Worm (Caenorhabditis elegans) whole organism, late embryonic: ENCODE measurements around the gene ugt-19.

Experiments used
- C08G9.2 ChIP-seq: sonication (generic microtip); optimal IDR thresholded peaks from 2 replicates; lab custom pipeline; 2016; ENCODE audit warnings: mild to moderate bottlenecking, missing genetic modification characterization, moderate library complexity, missing compliant biosample characterization
- F13H6.1 ChIP-seq: sonication (generic microtip); optimal IDR thresholded peaks from 2 replicates; lab custom pipeline; 2016; ENCODE audit warnings: missing genetic modification characterization, missing compliant biosample characterization
- K09A11.1 ChIP-seq: sonication (generic microtip); optimal IDR thresholded peaks from 2 replicates; lab custom pipeline; 2017; ENCODE audit warnings: antibody characterized with exemption, mild to moderate bottlenecking, missing genetic modification characterization, missing compliant biosample characterization; ENCODE audit not compliant: insufficient read depth
- T23F11.4 ChIP-seq: fragments of 200-800 bp; sonication (Bioruptor generic); optimal IDR thresholded peaks from 2 replicates; lab custom pipeline; 2018; ENCODE audit warnings: mild to moderate bottlenecking, missing genetic modification characterization, missing compliant biosample characterization
- ceh-14 ChIP-seq: sonication (generic microtip); optimal IDR thresholded peaks from 2 replicates; lab custom pipeline; 2016; ENCODE audit warnings: missing genotype, missing genetic modification characterization, missing compliant biosample characterization
- ceh-18 ChIP-seq: sonication (generic microtip); optimal IDR thresholded peaks from 2 replicates; lab custom pipeline; 2016; ENCODE audit warnings: missing genetic modification characterization, missing compliant biosample characterization
- ceh-19 ChIP-seq: fragments of 200-800 bp; sonication (Bioruptor generic); optimal IDR thresholded peaks from 2 replicates; lab custom pipeline; 2018; ENCODE audit warnings: mild to moderate bottlenecking, missing genetic modification characterization, missing compliant biosample characterization
- ceh-2 ChIP-seq: sonication (generic microtip); optimal IDR thresholded peaks from 2 replicates; lab custom pipeline; 2016; ENCODE audit warnings: missing genotype, missing genetic modification characterization, missing compliant biosample characterization
- ceh-22 ChIP-seq: sonication (generic microtip); optimal IDR thresholded peaks from 2 replicates; lab custom pipeline; 2017; ENCODE audit warnings: missing biosample characterization, missing genetic modification characterization
- ceh-31 ChIP-seq: sonication (generic microtip); optimal IDR thresholded peaks from 2 replicates; lab custom pipeline; 2016; ENCODE audit warnings: missing genetic modification characterization, missing compliant biosample characterization
- ceh-34 ChIP-seq: sonication (generic microtip); optimal IDR thresholded peaks from 2 replicates; lab custom pipeline; 2016; ENCODE audit warnings: mild to moderate bottlenecking, missing genetic modification characterization, missing compliant biosample characterization
- ceh-48 ChIP-seq: sonication (generic microtip); optimal IDR thresholded peaks from 2 replicates; lab custom pipeline; 2016; ENCODE audit warnings: missing genetic modification characterization, inconsistent platforms, missing compliant biosample characterization
- ceh-9 ChIP-seq: sonication (generic microtip); optimal IDR thresholded peaks from 2 replicates; lab custom pipeline; 2016; ENCODE audit warnings: mild to moderate bottlenecking, missing genetic modification characterization, inconsistent platforms, missing compliant biosample characterization
- dmd-4 ChIP-seq: sonication (generic microtip); optimal IDR thresholded peaks from 2 replicates; lab custom pipeline; 2016; ENCODE audit warnings: borderline replicate concordance, missing genetic modification characterization, missing compliant biosample characterization
- dve-1 ChIP-seq: sonication (generic microtip); optimal IDR thresholded peaks from 2 replicates; lab custom pipeline; 2017; ENCODE audit warnings: antibody characterized with exemption, mild to moderate bottlenecking, missing genetic modification characterization, missing compliant biosample characterization
- elt-2 ChIP-seq: sonication (generic microtip); optimal IDR thresholded peaks from 2 replicates; lab custom pipeline; 2016; ENCODE audit warnings: missing genetic modification reagents, missing genetic modification characterization, missing compliant biosample characterization
- ets-4 ChIP-seq: sonication (generic microtip); optimal IDR thresholded peaks from 2 replicates; lab custom pipeline; 2016; ENCODE audit warnings: missing genetic modification characterization, missing compliant biosample characterization
- eyg-1 ChIP-seq: sonication (generic microtip); optimal IDR thresholded peaks from 2 replicates; lab custom pipeline; 2016; ENCODE audit warnings: missing genotype, missing genetic modification characterization, missing compliant biosample characterization
- fax-1 ChIP-seq: sonication (generic microtip); optimal IDR thresholded peaks from 2 replicates; lab custom pipeline; 2016; ENCODE audit warnings: missing genotype, missing genetic modification characterization, missing compliant biosample characterization
- fkh-10 ChIP-seq: fragments of 150-350 bp; optimal IDR thresholded peaks from 2 replicates; lab custom pipeline; 2014; ENCODE audit warnings: missing biosample characterization, missing genetic modification reagents, missing genetic modification characterization
- hlh-13 ChIP-seq: fragments of 200-800 bp; sonication (Bioruptor generic); optimal IDR thresholded peaks from 2 replicates; lab custom pipeline; 2018; ENCODE audit warnings: mild to moderate bottlenecking, missing genetic modification characterization, missing compliant biosample characterization
- hlh-15 ChIP-seq: sonication (generic microtip); optimal IDR thresholded peaks from 2 replicates; lab custom pipeline; 2016; ENCODE audit warnings: missing genetic modification characterization, missing compliant biosample characterization
- hlh-30 ChIP-seq: sonication (generic microtip); optimal IDR thresholded peaks from 2 replicates; lab custom pipeline; 2017; ENCODE audit warnings: antibody characterized with exemption, missing genetic modification characterization, missing compliant biosample characterization; ENCODE audit not compliant: insufficient read depth
- lin-11 ChIP-seq: fragments of 200-800 bp; sonication (Bioruptor generic); optimal IDR thresholded peaks from 2 replicates; lab custom pipeline; 2018; ENCODE audit warnings: mild to moderate bottlenecking, missing genetic modification characterization, missing compliant biosample characterization
- madf-2 ChIP-seq: sonication (generic microtip); optimal IDR thresholded peaks from 2 replicates; lab custom pipeline; 2017; ENCODE audit warnings: missing genetic modification characterization, missing compliant biosample characterization
- nfya-1 ChIP-seq: sonication (generic microtip); optimal IDR thresholded peaks from 2 replicates; lab custom pipeline; 2017; ENCODE audit warnings: missing genetic modification characterization, mild to moderate bottlenecking, missing compliant biosample characterization, antibody characterized with exemption, moderate library complexity
- npax-4 ChIP-seq: sonication (generic microtip); optimal IDR thresholded peaks from 2 replicates; lab custom pipeline; 2016; ENCODE audit warnings: missing genetic modification characterization, missing compliant biosample characterization
- pat-9 ChIP-seq: fragments of 200-800 bp; sonication (Bioruptor generic); optimal IDR thresholded peaks from 2 replicates; lab custom pipeline; 2018; ENCODE audit warnings: mild to moderate bottlenecking, missing genetic modification characterization, moderate library complexity, missing compliant biosample characterization
- pax-1 ChIP-seq: fragments of 150-350 bp; optimal IDR thresholded peaks from 2 replicates; lab custom pipeline; 2014; ENCODE audit warnings: missing biosample characterization, missing genetic modification characterization
- pha-2 ChIP-seq: sonication (generic microtip); optimal IDR thresholded peaks from 2 replicates; lab custom pipeline; 2017; ENCODE audit warnings: mild to moderate bottlenecking, missing genetic modification characterization, missing compliant biosample characterization
- pros-1 ChIP-seq: fragments of 150-350 bp; optimal IDR thresholded peaks from 2 replicates; lab custom pipeline; 2014; ENCODE audit warnings: missing biosample characterization, missing genetic modification reagents, missing genetic modification characterization
- ref-2 ChIP-seq: sonication (generic microtip); optimal IDR thresholded peaks from 2 replicates; lab custom pipeline; 2016; ENCODE audit warnings: missing genetic modification characterization, missing compliant biosample characterization
- rnt-1 ChIP-seq: sonication (generic microtip); optimal IDR thresholded peaks from 2 replicates; lab custom pipeline; 2016; ENCODE audit warnings: missing genetic modification characterization, missing compliant biosample characterization
- sdc-2 ChIP-seq: sonication (generic microtip); optimal IDR thresholded peaks from 2 replicates; lab custom pipeline; 2016; ENCODE audit warnings: missing genotype, missing genetic modification characterization, missing compliant biosample characterization
- sox-2 ChIP-seq: fragments of 200-800 bp; sonication (Bioruptor generic); IDR thresholded peaks from 2 replicates; pipeline ENCODE4 v1.3.6; 2022; ENCODE audit warnings: missing genetic modification reagents, missing genetic modification characterization, missing compliant biosample characterization
- syd-9 ChIP-seq: sonication (generic microtip); optimal IDR thresholded peaks from 2 replicates; lab custom pipeline; 2016; ENCODE audit warnings: mild to moderate bottlenecking, missing genetic modification characterization, moderate library complexity, missing compliant biosample characterization
- tbx-2 ChIP-seq: sonication (generic microtip); optimal IDR thresholded peaks from 2 replicates; lab custom pipeline; 2016; ENCODE audit warnings: missing genetic modification characterization, missing compliant biosample characterization
- ttx-3 ChIP-seq: sonication (generic microtip); optimal IDR thresholded peaks from 2 replicates; lab custom pipeline; 2016; ENCODE audit warnings: missing genetic modification reagents, missing genetic modification characterization, missing compliant biosample characterization
- unc-42 ChIP-seq: sonication (generic microtip); optimal IDR thresholded peaks from 2 replicates; lab custom pipeline; 2016; ENCODE audit warnings: missing genotype, missing genetic modification characterization, missing compliant biosample characterization

ugt-19 gene

DNA sequence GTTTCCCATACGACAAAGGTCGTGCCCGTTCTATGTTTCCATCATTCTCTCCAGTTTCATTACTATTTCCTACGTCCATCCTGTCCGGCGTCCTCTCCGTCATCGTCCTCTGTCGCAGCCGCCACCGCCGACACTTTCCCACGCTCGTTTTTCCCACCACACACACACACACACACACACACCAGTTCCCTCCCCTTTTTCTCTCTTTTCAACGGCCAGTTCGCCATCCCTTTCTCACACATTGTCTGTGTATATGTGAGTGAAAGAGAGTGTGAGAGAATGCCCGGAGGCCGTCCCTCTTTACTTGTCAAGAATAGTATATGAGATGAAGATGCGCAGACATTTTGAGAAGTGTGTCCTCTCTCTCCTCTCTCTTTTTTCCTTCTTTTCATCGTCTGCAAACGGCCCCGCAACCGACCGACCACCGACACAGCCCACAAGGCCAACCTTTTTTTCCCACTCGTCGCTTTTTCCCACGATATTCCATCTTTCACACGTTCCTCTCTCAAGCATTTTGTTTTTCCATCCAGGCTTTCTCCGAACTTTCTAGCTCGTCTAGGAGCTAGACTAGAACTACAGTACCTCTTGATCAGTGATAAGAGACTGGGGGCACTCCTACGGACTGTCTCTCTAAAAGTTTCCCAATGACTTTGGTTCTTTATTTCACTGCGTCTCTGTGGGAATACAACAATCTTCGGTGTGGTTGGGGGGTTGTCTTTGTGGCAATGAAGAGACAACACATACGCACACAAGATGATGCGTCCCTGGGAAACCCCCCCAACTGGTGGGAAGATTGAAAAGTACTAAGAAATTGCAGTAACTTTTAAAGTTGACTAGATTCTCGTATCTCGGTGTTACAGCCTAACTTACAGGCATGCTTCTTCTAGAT is 17.5 kb upstream of the ugt-19 start:
- TF ChIP-seq pat-9 (tag; lab: Kevin White, UChicago) (peak; percentile 26), rnt-1 (tag; lab: Kevin White, UChicago) (peak; percentile 72), tbx-2 (tag; lab: Kevin White, UChicago) (peak; percentile 78), ref-2 (tag; lab: Kevin White, UChicago) (peak; percentile 56), ceh-19 (GFP tag; lab: Kevin White, UChicago) (peak; percentile 55), dve-1 (tag; lab: Kevin White, UChicago) (no peak), ceh-34 (tag; lab: Kevin White, UChicago) (peak; percentile 85), ceh-22 (tag; lab: Kevin White, UChicago) (peak; percentile 22), ceh-31 (tag; lab: Kevin White, UChicago) (peak; percentile 84), elt-2 (tag; lab: Kevin White, UChicago) (peak; percentile 46), unc-42 (peak; percentile 41), npax-4 (tag; lab: Kevin White, UChicago) (no peak), ets-4 (tag; lab: Kevin White, UChicago) (peak; percentile 14), madf-2 (tag; lab: Kevin White, UChicago) (no peak), hlh-15 (tag; lab: Kevin White, UChicago) (no peak), hlh-13 (no peak), ceh-14 (tag; lab: Kevin White, UChicago) (peak; percentile 49), K09A11.1 (tag; lab: Kevin White, UChicago) (peak; percentile 38), ceh-48 (no peak), ceh-2 (tag; lab: Kevin White, UChicago) (peak; percentile 6), sdc-2 (tag; lab: Kevin White, UChicago) (peak; percentile 56), pha-2 (tag; lab: Kevin White, UChicago) (no peak), fkh-10 (GFP tag; lab: Kevin White, UChicago) (no peak), ceh-18 (tag; lab: Kevin White, UChicago) (peak; percentile 80), syd-9 (tag; lab: Kevin White, UChicago) (peak; percentile 59), ttx-3 (tag; lab: Kevin White, UChicago) (no peak), sox-2 (GFP tag; lab: Robert Waterston, UW) (peak; percentile 57), dmd-4 (tag; lab: Kevin White, UChicago) (peak; percentile 1), nfya-1 (tag; lab: Kevin White, UChicago) (peak; percentile 73), pros-1 (tag; lab: Kevin White, UChicago) (peak; percentile 45), eyg-1 (peak; percentile 3), F13H6.1 (tag; lab: Kevin White, UChicago) (peak; percentile 65), pax-1 (tag; lab: Kevin White, UChicago) (no peak), lin-11 (tag; lab: Kevin White, UChicago) (no peak), fax-1 (tag; lab: Kevin White, UChicago) (no peak), ceh-9 (tag; lab: Kevin White, UChicago) (no peak), hlh-30 (tag; lab: Kevin White, UChicago) (no peak), T23F11.4 (peak; percentile 43)

DNA sequence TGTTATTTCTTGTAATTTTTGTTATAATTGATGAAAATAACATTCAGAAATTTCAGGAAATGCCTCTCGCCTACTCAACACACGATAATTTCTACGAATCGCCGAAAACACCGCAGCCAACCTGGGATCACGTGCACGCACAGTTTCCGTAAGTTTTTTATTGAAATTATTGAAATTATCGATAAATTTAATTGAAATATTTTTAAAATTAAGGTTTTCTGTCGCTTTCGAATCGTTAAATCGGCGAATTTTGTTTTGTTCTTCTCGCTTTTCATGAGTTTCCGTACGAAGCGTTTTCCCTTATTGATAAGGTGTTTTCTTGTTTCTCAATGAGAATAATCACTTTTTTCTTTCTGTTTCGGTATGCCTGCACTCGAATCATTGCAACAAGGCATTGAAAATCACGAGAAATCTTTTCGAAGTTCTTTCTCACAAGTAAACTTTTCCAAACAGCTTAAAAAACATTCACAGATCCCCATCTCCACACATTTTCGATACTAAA is 15.7 kb upstream of the ugt-19 start, which contains the start of gene lag-1:
Gene lag-1, plus strand, starts transcription at position 51 of the 502 bp plus-strand sequence.
- no peak for TF ChIP-seq C08G9.2 (tag; lab: Kevin White, UChicago)
